Fruit fly (Drosophila melanogaster) whole organism, adult: ENCODE data around the gene nonC.

Experiments used
- CG11617 ChIP-seq: fragments of 200-800 bp; sonication (Bioruptor generic); optimal IDR thresholded peaks from 2 replicates; lab custom pipeline; 2017; ENCODE audit warnings: mild to moderate bottlenecking, missing biosample characterization, missing genetic modification reagents, missing genetic modification characterization
- CG12768 ChIP-seq: fragments of 200-800 bp; sonication (Bioruptor generic); optimal IDR thresholded peaks from 2 replicates; lab custom pipeline; 2017; ENCODE audit warnings: missing biosample characterization, missing genetic modification characterization, mild to moderate bottlenecking, moderate library complexity, missing genetic modification reagents
- CG14711 ChIP-seq: fragments of 200-800 bp; sonication (Bioruptor generic); optimal IDR thresholded peaks from 2 replicates; lab custom pipeline; 2018; ENCODE audit warnings: missing biosample characterization, mild to moderate bottlenecking, missing genetic modification characterization, moderate library complexity
- CG1620 ChIP-seq: fragments of 200-800 bp; sonication (Bioruptor generic); optimal IDR thresholded peaks from 2 replicates; lab custom pipeline; 2016; ENCODE audit warnings: missing biosample characterization, missing genetic modification characterization
- CG33017 ChIP-seq: fragments of 200-800 bp; sonication (Bioruptor generic); optimal IDR thresholded peaks from 2 replicates; lab custom pipeline; 2018; ENCODE audit warnings: missing biosample characterization, mild to moderate bottlenecking, missing genetic modification characterization, moderate library complexity
- CG5204 ChIP-seq: fragments of 200-800 bp; sonication (Bioruptor generic); optimal IDR thresholded peaks from 2 replicates; lab custom pipeline; 2016; ENCODE audit warnings: missing biosample characterization, missing genetic modification characterization
- CG7045 ChIP-seq: fragments of 200-800 bp; sonication (Bioruptor generic); optimal IDR thresholded peaks from 2 replicates; lab custom pipeline; 2017; ENCODE audit warnings: missing biosample characterization, mild to moderate bottlenecking, missing genetic modification characterization
- CG7101 ChIP-seq: fragments of 200-800 bp; sonication (Bioruptor generic); optimal IDR thresholded peaks from 2 replicates; lab custom pipeline; 2018; ENCODE audit warnings: missing biosample characterization, mild to moderate bottlenecking, missing genetic modification characterization, moderate library complexity
- Clk ChIP-seq: fragments of 200-800 bp; sonication (Bioruptor generic); optimal IDR thresholded peaks from 2 replicates; lab custom pipeline; 2017; ENCODE audit warnings: missing biosample characterization, missing genetic modification characterization
- Crg-1 ChIP-seq: fragments of 200-800 bp; sonication (Bioruptor generic); optimal IDR thresholded peaks from 2 replicates; lab custom pipeline; 2016; ENCODE audit warnings: missing biosample characterization, missing genetic modification characterization
- Hr96 ChIP-seq: fragments of 200-800 bp; sonication (Bioruptor generic); optimal IDR thresholded peaks from 2 replicates; lab custom pipeline; 2016; ENCODE audit warnings: missing biosample characterization, missing genetic modification characterization
- Mnt ChIP-seq: fragments of 200-800 bp; sonication (Bioruptor generic); optimal IDR thresholded peaks from 2 replicates; lab custom pipeline; 2016; ENCODE audit warnings: missing biosample characterization, mild to moderate bottlenecking, missing genetic modification characterization
- bab1 ChIP-seq: fragments of 200-800 bp; sonication (Bioruptor generic); optimal IDR thresholded peaks from 3 replicates; lab custom pipeline; 2019; ENCODE audit warnings: missing biosample characterization, mild to moderate bottlenecking, missing genetic modification characterization, moderate library complexity
- cic ChIP-seq: fragments of 200-800 bp; sonication (Bioruptor generic); optimal IDR thresholded peaks from 2 replicates; lab custom pipeline; 2017; ENCODE audit warnings: missing biosample characterization, mild to moderate bottlenecking, missing genetic modification characterization, moderate library complexity
- cnc ChIP-seq, 2 experiments: fragments of >200 bp; optimal IDR thresholded peaks; 2 replicates each; lab custom pipeline; 2017
- kay ChIP-seq: fragments of 200-800 bp; sonication (Bioruptor generic); peaks from one replicate; lab custom pipeline; 2016; ENCODE audit warnings: missing biosample characterization, missing genetic modification characterization, borderline replicate concordance
- ovo ChIP-seq: fragments of 200-800 bp; sonication (Bioruptor generic); optimal IDR thresholded peaks from 2 replicates; lab custom pipeline; 2016; ENCODE audit warnings: missing biosample characterization, missing genetic modification characterization
- pad ChIP-seq: fragments of 200-800 bp; sonication (Bioruptor generic); optimal IDR thresholded peaks from 3 replicates; lab custom pipeline; 2017; ENCODE audit warnings: missing biosample characterization, missing genetic modification characterization, mild to moderate bottlenecking, moderate library complexity, missing genetic modification reagents
- tj ChIP-seq: fragments of 200-800 bp; sonication (Bioruptor generic); optimal IDR thresholded peaks from 3 replicates; lab custom pipeline; 2017; ENCODE audit warnings: missing biosample characterization, mild to moderate bottlenecking, missing genetic modification characterization, moderate library complexity
- toe ChIP-seq: fragments of 200-800 bp; sonication (Bioruptor generic); optimal IDR thresholded peaks from 2 replicates; lab custom pipeline; 2016; ENCODE audit warnings: missing biosample characterization, missing genetic modification characterization

nonC gene

dm6 chrX:6859245-6859644 is 34.9 kb downstream of the nonC start:
- TF ChIP-seq cnc (optimal IDR thresholded peaks at IDR 0.05; lab: Kevin White, UChicago) (no peak), CG7045 (GFP tag; lab: Kevin White, UChicago) (no peak), ovo (GFP tag; lab: Kevin White, UChicago) (no peak), toe (GFP tag; lab: Kevin White, UChicago) (no peak), CG33017 (tag; lab: Kevin White, UChicago) (no peak), tj (no peak)

- TF ChIP-seq CG12768 (peak; percentile 80), tj (peak; percentile 58), toe (GFP tag; lab: Kevin White, UChicago) (peak; percentile 48), CG11617 (peak; percentile 86), Clk (GFP tag; lab: Kevin White, UChicago) (peak; percentile 63), CG7101 (tag; lab: Kevin White, UChicago) (peak; percentile 60), Mnt (GFP tag; lab: Kevin White, UChicago) (no peak), CG7045 (GFP tag; lab: Kevin White, UChicago) (peak; percentile 68), ovo (GFP tag; lab: Kevin White, UChicago) (no peak), pad (peak; percentile 82), CG14711 (tag; lab: Kevin White, UChicago) (peak; percentile 66), cic (GFP tag; lab: Kevin White, UChicago) (no peak), CG5204 (peak; percentile 36), cnc (optimal IDR thresholded peaks at IDR 0.05; lab: Kevin White, UChicago) (no peak), kay (peak; percentile 25), Hr96 (GFP tag; lab: Kevin White, UChicago) (peak; percentile 93), bab1 (GFP tag; lab: Kevin White, UChicago) (peak; percentile 30), CG33017 (tag; lab: Kevin White, UChicago) (no peak), Crg-1 (GFP tag; lab: Kevin White, UChicago) (no peak), CG1620 (peak; percentile 75)
Measured at dm6 chrX:6859756-6860412, 35.6 kb downstream of the nonC start.

- TF ChIP-seq Clk (GFP tag; lab: Kevin White, UChicago) (no peak), CG14711 (tag; lab: Kevin White, UChicago) (peak; percentile 28)
Measured at dm6 chrX:6860413-6861089, 36.3 kb downstream of the nonC start.

dm6 chrX:6861523-6862077 is 37.3 kb downstream of the nonC start:
- TF ChIP-seq CG12768 (peak; percentile 69), cic (GFP tag; lab: Kevin White, UChicago) (peak; percentile 81), bab1 (GFP tag; lab: Kevin White, UChicago) (peak; percentile 92), Crg-1 (GFP tag; lab: Kevin White, UChicago) (no peak), CG7101 (tag; lab: Kevin White, UChicago) (peak; percentile 91), ovo (GFP tag; lab: Kevin White, UChicago) (peak; percentile 30), CG14711 (tag; lab: Kevin White, UChicago) (peak; percentile 86), Clk (GFP tag; lab: Kevin White, UChicago) (peak; percentile 30), Hr96 (GFP tag; lab: Kevin White, UChicago) (peak; percentile 61), pad (peak; percentile 82), tj (peak; percentile 86), Mnt (GFP tag; lab: Kevin White, UChicago) (peak; percentile 56), CG33017 (tag; lab: Kevin White, UChicago) (peak; percentile 57), CG5204 (peak; percentile 45), cnc (optimal IDR thresholded peaks at IDR 0.05; lab: Kevin White, UChicago) (no peak), CG1620 (peak; percentile 56), toe (GFP tag; lab: Kevin White, UChicago) (no peak), kay (peak; percentile 61), CG11617 (peak; percentile 64), CG7045 (GFP tag; lab: Kevin White, UChicago) (peak; percentile 71)

- TF ChIP-seq Mnt (GFP tag; lab: Kevin White, UChicago): peak; percentile 37
- no peak for TF ChIP-seq CG12768
- TF ChIP-seq kay: peak; percentile 86
- TF ChIP-seq Hr96 (GFP tag; lab: Kevin White, UChicago): no peak
- peak; percentile 25 for TF ChIP-seq tj
- TF ChIP-seq CG7045 (GFP tag; lab: Kevin White, UChicago): no peak
- TF ChIP-seq cic (GFP tag; lab: Kevin White, UChicago): peak; percentile 42
Measured at dm6 chrX:6862521-6863288, 38.4 kb downstream of the nonC start.
